Fruit fly (Drosophila melanogaster): ENCODE results near the gene Sf3a2.

- TF ChIP-seq Pif1B (GFP tag; optimal IDR thresholded peaks at IDR 0.05), result no peak
- TF ChIP-seq CG12605 (GFP tag; IDR thresholded peaks at IDR 0.05), result no peak
- no peak for TF ChIP-seq rn (GFP tag; IDR thresholded peaks at IDR 0.05)
- no peak for TF ChIP-seq CG34367 (tag; optimal IDR thresholded peaks at IDR 0.05)
- TF ChIP-seq CG8301 (tag; optimal IDR thresholded peaks at IDR 0.05), result no peak
- no peak for TF ChIP-seq CG13204 (GFP tag; optimal IDR thresholded peaks at IDR 0.05)
- TF ChIP-seq CG4496 (GFP tag; IDR thresholded peaks at IDR 0.05), result no peak
- TF ChIP-seq D1 (tag; optimal IDR thresholded peaks at IDR 0.05), result no peak
- no peak for TF ChIP-seq CG17806 (tag; optimal IDR thresholded peaks at IDR 0.05)
- no peak for TF ChIP-seq CG15710 (tag; optimal IDR thresholded peaks at IDR 0.05)
- TF ChIP-seq EcR (GFP tag; optimal IDR thresholded peaks at IDR 0.05), result no peak
- no peak for TF ChIP-seq CG14655 (GFP tag; optimal IDR thresholded peaks at IDR 0.05)
- TF ChIP-seq CG8159 (tag; optimal IDR thresholded peaks at IDR 0.05), result no peak
- no peak for TF ChIP-seq CG9948 (tag; optimal IDR thresholded peaks at IDR 0.05)
Measured at dm6 chr3L:12815756-12816155, 1.9 kb upstream of the Sf3a2 start.
